Fruit fly (Drosophila melanogaster): Measurements from ENCODE around the gene CG6178.

DNA sequence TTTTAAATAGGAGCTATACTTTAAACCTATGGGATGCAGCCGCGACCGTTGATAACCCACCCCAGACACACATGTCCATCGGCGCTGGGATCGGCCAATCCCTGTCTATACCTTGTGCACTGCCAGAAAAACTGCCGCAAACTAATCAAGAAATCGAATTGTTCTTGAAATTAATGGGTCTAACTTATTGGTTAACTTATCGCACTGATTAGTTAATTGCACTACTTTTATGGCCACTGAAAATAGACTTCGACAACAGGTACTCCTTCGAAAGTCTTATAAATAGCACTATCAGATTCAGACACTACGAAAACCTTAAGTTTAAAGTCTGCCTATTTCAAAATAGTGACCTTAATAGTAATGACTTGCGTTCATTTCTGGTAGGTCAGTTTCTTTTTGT lies 36.0 kb upstream of the CG6178 start, which contains the start of gene CG13607:
- TF ChIP-seq CG1620 (GFP tag; optimal IDR thresholded peaks at IDR 0.05), result no peak
- TF ChIP-seq CG12768 (GFP tag; optimal IDR thresholded peaks at IDR 0.05), result no peak
- no peak for TF ChIP-seq CG14711 (tag; optimal IDR thresholded peaks at IDR 0.05)

Data from whole organism, adult.